Worm (Caenorhabditis elegans) whole organism, L3 larva: ENCODE measurements around the gene spp-3.
A peak's percentile ranks its signal among the peaks of the same experiment; 100 is the strongest.

ENCODE experiments used
- R02D3.7 ChIP-seq: fragments of 150-350 bp; optimal IDR thresholded peaks from 2 replicates; lab custom pipeline; 2014; ENCODE audit warnings: missing biosample characterization, missing genetic modification characterization
- ZK546.5 ChIP-seq: sonication (generic microtip); optimal IDR thresholded peaks from 2 replicates; lab custom pipeline; 2017; ENCODE audit warnings: missing biosample characterization, missing genetic modification characterization
- aly-2 ChIP-seq: fragments of 150-350 bp; optimal IDR thresholded peaks from 2 replicates; lab custom pipeline; 2014; ENCODE audit warnings: missing biosample characterization, missing genetic modification characterization
- ama-1 ChIP-seq: fragments of 150-350 bp; optimal IDR thresholded peaks from 2 replicates; lab custom pipeline; 2018
- ceh-16 ChIP-seq: sonication (generic microtip); optimal IDR thresholded peaks from 2 replicates; lab custom pipeline; 2017; ENCODE audit warnings: missing biosample characterization, missing genetic modification characterization
- ceh-82 ChIP-seq: fragments of 150-350 bp; optimal IDR thresholded peaks from 2 replicates; lab custom pipeline; 2014; ENCODE audit warnings: missing biosample characterization, missing genetic modification characterization
- ceh-9 ChIP-seq: sonication (generic microtip); optimal IDR thresholded peaks from 2 replicates; lab custom pipeline; 2018; ENCODE audit warnings: missing biosample characterization, missing genetic modification characterization
- daf-12 ChIP-seq: fragments of 150-350 bp; optimal IDR thresholded peaks from 2 replicates; lab custom pipeline; 2014; ENCODE audit warnings: missing biosample characterization, missing genetic modification reagents, missing genetic modification characterization
- egl-27 ChIP-seq: sonication (generic microtip); optimal IDR thresholded peaks from 4 replicates; lab custom pipeline; 2017; ENCODE audit warnings: missing biosample characterization, missing genetic modification reagents, missing genetic modification characterization
- egl-5 ChIP-seq: fragments of 150-350 bp; optimal IDR thresholded peaks from 2 replicates; lab custom pipeline; 2017; ENCODE audit warnings: missing biosample characterization, missing genetic modification reagents, missing genetic modification characterization, inconsistent platforms
- elt-1 ChIP-seq: fragments of 150-350 bp; optimal IDR thresholded peaks from 2 replicates; lab custom pipeline; 2014; ENCODE audit warnings: missing biosample characterization, missing genetic modification characterization
- elt-2 ChIP-seq: sonication (generic microtip); optimal IDR thresholded peaks from 2 replicates; lab custom pipeline; 2016; ENCODE audit warnings: missing genetic modification reagents, mild to moderate bottlenecking, missing genetic modification characterization, missing compliant biosample characterization
- elt-3 ChIP-seq, 3 experiments: fragments of 150-350 bp in 1 of 3; sonication (generic microtip) in 2 of 3; optimal IDR thresholded peaks; 2 replicates in 2 of 3; 4 replicates in 1 of 3; lab custom pipeline; 2014 to 2017; ENCODE audit warnings: missing biosample characterization in 3 of 3, missing genetic modification characterization in 3 of 3
- eor-1 ChIP-seq, 2 experiments: fragments of 150-350 bp; optimal IDR thresholded peaks; 2 replicates each; lab custom pipeline; 2014 to 2018; ENCODE audit warnings: missing biosample characterization in 2 of 2, missing genetic modification characterization in 2 of 2
- fkh-10 ChIP-seq: sonication (generic microtip); optimal IDR thresholded peaks from 2 replicates; lab custom pipeline; 2017; ENCODE audit warnings: missing biosample characterization, missing genetic modification reagents, missing genetic modification characterization
- fkh-2 ChIP-seq: fragments of 150-350 bp; optimal IDR thresholded peaks from 2 replicates; lab custom pipeline; 2014; ENCODE audit warnings: missing biosample characterization, missing genetic modification reagents, missing genetic modification characterization
- fos-1 ChIP-seq: fragments of 150-350 bp; optimal IDR thresholded peaks from 2 replicates; lab custom pipeline; 2014; ENCODE audit warnings: missing biosample characterization, missing genetic modification characterization
- hmg-11 ChIP-seq: sonication (generic microtip); optimal IDR thresholded peaks from 2 replicates; lab custom pipeline; 2016; ENCODE audit warnings: missing genetic modification characterization, missing compliant biosample characterization
- jun-1 ChIP-seq: fragments of 150-350 bp; optimal IDR thresholded peaks from 2 replicates; lab custom pipeline; 2014; ENCODE audit warnings: missing biosample characterization, missing genetic modification reagents, missing genetic modification characterization
- lin-15B ChIP-seq: fragments of 150-350 bp; optimal IDR thresholded peaks from 2 replicates; lab custom pipeline; 2014; ENCODE audit warnings: missing biosample characterization, missing genetic modification characterization
- lin-39 ChIP-seq: fragments of 150-350 bp; optimal IDR thresholded peaks from 2 replicates; lab custom pipeline; 2018; ENCODE audit warnings: missing biosample characterization, missing genetic modification reagents, missing genetic modification characterization
- mdl-1 ChIP-seq: fragments of 150-350 bp; optimal IDR thresholded peaks from 2 replicates; lab custom pipeline; 2014; ENCODE audit warnings: missing biosample characterization, missing genetic modification characterization
- mml-1 ChIP-seq: fragments of 150-350 bp; sonication (generic microtip); optimal IDR thresholded peaks from 3 replicates; lab custom pipeline; 2014; ENCODE audit warnings: missing biosample characterization, missing genetic modification characterization
- nfya-1 ChIP-seq: sonication (generic microtip); optimal IDR thresholded peaks from 2 replicates; lab custom pipeline; 2017; ENCODE audit warnings: missing genetic modification characterization, mild to moderate bottlenecking, missing compliant biosample characterization, antibody characterized with exemption, moderate library complexity; ENCODE audit not compliant: insufficient read depth
- nhr-11 ChIP-seq: fragments of 150-350 bp; optimal IDR thresholded peaks from 2 replicates; lab custom pipeline; 2014; ENCODE audit warnings: missing biosample characterization, missing genetic modification characterization
- nhr-12 ChIP-seq: fragments of 150-350 bp; optimal IDR thresholded peaks from 2 replicates; lab custom pipeline; 2014; ENCODE audit warnings: missing biosample characterization, missing genetic modification characterization
- nhr-237 ChIP-seq: fragments of 150-350 bp; optimal IDR thresholded peaks from 2 replicates; lab custom pipeline; 2014; ENCODE audit warnings: missing biosample characterization, missing genetic modification characterization
- nhr-28 ChIP-seq: fragments of 150-350 bp; optimal IDR thresholded peaks from 2 replicates; lab custom pipeline; 2014; ENCODE audit warnings: missing biosample characterization, missing genetic modification characterization
- nhr-43 ChIP-seq: sonication (generic microtip); optimal IDR thresholded peaks from 2 replicates; lab custom pipeline; 2016; ENCODE audit warnings: mild to moderate bottlenecking, missing genetic modification characterization, missing compliant biosample characterization; ENCODE audit not compliant: poor library complexity, severe bottlenecking
- nhr-67 ChIP-seq: fragments of 150-350 bp; optimal IDR thresholded peaks from 2 replicates; lab custom pipeline; 2014; ENCODE audit warnings: missing biosample characterization, missing genetic modification characterization
- nhr-76 ChIP-seq: fragments of 150-350 bp; sonication (generic microtip); optimal IDR thresholded peaks from 5 replicates; lab custom pipeline; 2014; ENCODE audit warnings: missing biosample characterization, missing genetic modification characterization
- nhr-77 ChIP-seq: fragments of 150-350 bp; optimal IDR thresholded peaks from 2 replicates; lab custom pipeline; 2014; ENCODE audit warnings: missing biosample characterization, missing genetic modification characterization
- pha-4 ChIP-seq: fragments of 150-350 bp; optimal IDR thresholded peaks from 2 replicates; lab custom pipeline; 2014; ENCODE audit warnings: missing biosample characterization, missing genetic modification reagents, missing genetic modification characterization
- pqm-1 ChIP-seq: fragments of 150-350 bp; optimal IDR thresholded peaks from 2 replicates; lab custom pipeline; 2017; ENCODE audit warnings: missing biosample characterization, missing genetic modification characterization, inconsistent platforms
- sea-2 ChIP-seq: fragments of 150-350 bp; sonication (generic microtip); optimal IDR thresholded peaks from 4 replicates; lab custom pipeline; 2014; ENCODE audit warnings: missing biosample characterization, missing genetic modification reagents, missing genetic modification characterization
- skn-1 ChIP-seq: fragments of 150-350 bp; optimal IDR thresholded peaks from 2 replicates; lab custom pipeline; 2014; ENCODE audit warnings: missing biosample characterization, missing genetic modification characterization
- snpc-4 ChIP-seq: fragments of 150-350 bp; optimal IDR thresholded peaks from 2 replicates; lab custom pipeline; 2014; ENCODE audit warnings: missing biosample characterization, missing genetic modification characterization
- tbx-2 ChIP-seq: sonication (generic microtip); optimal IDR thresholded peaks from 2 replicates; lab custom pipeline; 2016; ENCODE audit warnings: mild to moderate bottlenecking, missing genetic modification characterization, missing compliant biosample characterization
- unc-39 ChIP-seq: sonication (generic microtip); optimal IDR thresholded peaks from 4 replicates; lab custom pipeline; 2017; ENCODE audit warnings: missing biosample characterization, missing genetic modification characterization
- unc-62 ChIP-seq: fragments of 150-350 bp; sonication (generic microtip); optimal IDR thresholded peaks from 4 replicates; lab custom pipeline; 2014; ENCODE audit warnings: missing biosample characterization, missing genetic modification reagents, missing genetic modification characterization
- ztf-11 ChIP-seq: fragments of 150-350 bp; optimal IDR thresholded peaks from 2 replicates; lab custom pipeline; 2014; ENCODE audit warnings: missing biosample characterization, missing genetic modification characterization
- ztf-4 ChIP-seq: fragments of 150-350 bp; optimal IDR thresholded peaks from 2 replicates; lab custom pipeline; 2014; ENCODE audit warnings: missing biosample characterization, missing genetic modification characterization

Gene spp-3

ce11 chrX:7296310-7296709 lies 18.8 kb downstream of the spp-3 start:
- TF ChIP-seq nhr-12 (no peak), egl-27 (tag; lab: Kevin White, UChicago) (no peak), fkh-2 (tag; lab: Kevin White, UChicago) (no peak), fos-1 (tag; lab: Kevin White, UChicago) (no peak), daf-12 (tag; lab: Kevin White, UChicago) (no peak), nfya-1 (no peak), ztf-4 (tag; lab: Kevin White, UChicago) (no peak), nhr-67 (tag; lab: Kevin White, UChicago) (no peak), snpc-4 (tag; lab: Kevin White, UChicago) (no peak), mml-1 (tag; lab: Kevin White, UChicago) (no peak), nhr-237 (tag; lab: Kevin White, UChicago) (no peak), egl-5 (no peak), ceh-16 (no peak)

ce11 chrX:7291810-7292209 lies 23.3 kb downstream of the spp-3 start, which contains the start of gene lron-7:
Gene lron-7 (plus strand): TSS chrX:7292132.
- TF ChIP-seq pqm-1 (tag; lab: Kevin White, UChicago) (peak; percentile 80), nhr-76 (tag; lab: Kevin White, UChicago) (no peak), pha-4 (peak; percentile 41), aly-2 (tag; lab: Kevin White, UChicago) (no peak), elt-2 (peak; percentile 71)

- no peak for TF ChIP-seq unc-62 (GFP tag; lab: Kevin White, UChicago)
- no peak for TF ChIP-seq jun-1
- TF ChIP-seq elt-2: peak; percentile 23
- peak; percentile 65 for TF ChIP-seq pha-4
- no peak for TF ChIP-seq R02D3.7 (tag; lab: Kevin White, UChicago)
- no peak for TF ChIP-seq fkh-10 (GFP tag; lab: Kevin White, UChicago)
- no peak for TF ChIP-seq mdl-1 (tag; lab: Kevin White, UChicago)
- TF ChIP-seq tbx-2 (tag; lab: Kevin White, UChicago): no peak
Observed at ce11 chrX:7290859-7291628, 24.1 kb downstream of the spp-3 start.

ce11 chrX:7289565-7289964 lies 25.6 kb downstream of the spp-3 start:
- no peak for TF ChIP-seq elt-1 (tag; lab: Kevin White, UChicago)
- TF ChIP-seq egl-5: peak; percentile 35

- TF ChIP-seq fkh-10 (GFP tag; lab: Kevin White, UChicago) (peak; percentile 89), sea-2 (no peak), elt-1 (tag; lab: Kevin White, UChicago) (peak; percentile 34), tbx-2 (tag; lab: Kevin White, UChicago) (peak; percentile 35), ceh-9 (peak; percentile 74), nhr-12 (no peak), pqm-1 (tag; lab: Kevin White, UChicago) (no peak), nhr-28 (tag; lab: Kevin White, UChicago) (no peak), nfya-1 (peak; percentile 49), unc-62 (GFP tag; lab: Kevin White, UChicago) (no peak), eor-1 (tag; optimal IDR thresholded peaks at IDR 0.05; lab: Kevin White, UChicago) (no peak), nhr-11 (no peak), ceh-16 (no peak), egl-5 (no peak), ceh-82 (tag; lab: Kevin White, UChicago) (no peak), lin-39 (tag; lab: Kevin White, UChicago) (peak; percentile 62), mml-1 (tag; lab: Kevin White, UChicago) (no peak), snpc-4 (tag; lab: Kevin White, UChicago) (no peak), fkh-2 (tag; lab: Kevin White, UChicago) (no peak), nhr-43 (no peak), elt-3 (tag; optimal IDR thresholded peaks at IDR 0.05; lab: Kevin White, UChicago) (no peak), daf-12 (tag; lab: Kevin White, UChicago) (no peak), hmg-11 (tag; lab: Kevin White, UChicago) (peak; percentile 66), ama-1 (no peak), nhr-237 (tag; lab: Kevin White, UChicago) (no peak), egl-27 (tag; lab: Kevin White, UChicago) (no peak), lin-15B (tag; lab: Kevin White, UChicago) (no peak), mdl-1 (tag; lab: Kevin White, UChicago) (no peak), nhr-77 (no peak), ztf-11 (tag; lab: Kevin White, UChicago) (no peak), nhr-67 (tag; lab: Kevin White, UChicago) (no peak), skn-1 (tag; lab: Kevin White, UChicago) (peak; percentile 9), unc-39 (tag; lab: Kevin White, UChicago) (no peak), ZK546.5 (tag; lab: Kevin White, UChicago) (no peak)
- TF ChIP-seq, all 47 proteins: peak for 8
Observed at ce11 chrX:7284724-7285184, 30.4 kb downstream of the spp-3 start.
